Worm (Caenorhabditis elegans) whole organism, L4 larva: ENCODE measurements around the gene sdhb-1.

Experiments
- D1046.2 ChIP-seq: fragments of 200-800 bp; sonication (Bioruptor generic); IDR thresholded peaks from 2 replicates; pipeline ENCODE4 v1.3.6; 2022; ENCODE audit warnings: missing genetic modification characterization, missing compliant biosample characterization
- dpl-1 ChIP-seq: fragments of 150-350 bp; optimal IDR thresholded peaks from 2 replicates; lab custom pipeline; 2014; ENCODE audit warnings: missing biosample characterization, missing genetic modification reagents, missing genetic modification characterization
- fos-1 ChIP-seq: fragments of 150-350 bp; optimal IDR thresholded peaks from 2 replicates; lab custom pipeline; 2014; ENCODE audit warnings: missing biosample characterization, missing genetic modification characterization
- madf-5 ChIP-seq, 2 experiments: fragments of 200-800 bp; sonication (Bioruptor generic); IDR thresholded peaks; 2 replicates each; pipeline ENCODE4 v1.3.6; 2022; ENCODE audit warnings: missing compliant biosample characterization in 2 of 2, missing genetic modification characterization in 2 of 2
- nhr-11 ChIP-seq: fragments of 150-350 bp; optimal IDR thresholded peaks from 2 replicates; lab custom pipeline; 2014; ENCODE audit warnings: missing biosample characterization, missing genetic modification characterization
- unc-62 ChIP-seq, 3 experiments: fragments of 150-350 bp in 1 of 3; sonication (generic microtip); optimal IDR thresholded peaks in 2 of 3; peaks in 1 of 3; 1 replicate in 1 of 3; 2 replicates in 2 of 3; lab custom pipeline; 2014 to 2017; ENCODE audit warnings: missing biosample characterization in 3 of 3, missing genetic modification characterization in 3 of 3, missing genetic modification reagents in 3 of 3, missing genotype in 1 of 3
- vab-7 ChIP-seq: fragments of 200-800 bp; sonication (Bioruptor generic); IDR thresholded peaks from 2 replicates; pipeline ENCODE4 v1.3.6; 2022; ENCODE audit warnings: missing genetic modification reagents, missing genetic modification characterization, missing compliant biosample characterization

DNA sequence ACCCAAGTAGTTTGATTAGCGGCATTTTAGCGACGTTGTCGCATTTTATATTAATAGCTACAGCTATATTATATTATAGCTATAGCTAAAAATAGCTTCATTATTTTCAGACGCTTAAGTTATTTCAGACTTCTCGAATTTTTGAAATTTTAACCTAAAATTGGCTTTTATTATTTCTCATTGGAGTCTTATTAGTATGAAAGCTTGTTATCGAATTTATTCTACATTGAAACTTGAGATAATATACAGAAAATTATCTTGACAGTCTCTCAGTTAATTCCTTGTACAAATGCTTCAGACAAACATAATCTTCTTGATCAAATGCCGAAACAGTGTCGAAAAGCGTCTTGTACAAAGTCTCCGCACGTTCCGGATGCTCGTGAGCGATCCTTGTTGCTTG is 27.3 kb upstream of the sdhb-1 start, which contains the start of gene srh-48:
- no peak for TF ChIP-seq dpl-1 (GFP tag; lab: Kevin White, UChicago)
- no peak for TF ChIP-seq fos-1 (tag; lab: Kevin White, UChicago)
- TF ChIP-seq nhr-11, result no peak
- no peak for TF ChIP-seq unc-62 (GFP tag; optimal IDR thresholded peaks at IDR 0.05 in 1 of 2; lab: Kevin White, UChicago)
- no peak for TF ChIP-seq unc-62 (tag; optimal IDR thresholded peaks at IDR 0.05; lab: Kevin White, UChicago)
- TF ChIP-seq madf-5 (GFP tag; IDR thresholded peaks at IDR 0.05; lab: Robert Waterston, UW), result no peak
- no peak for TF ChIP-seq D1046.2
- TF ChIP-seq vab-7, result no peak
